Fruit fly (Drosophila melanogaster) whole organism, prepupa: Measurements from ENCODE around the gene CG14142.
A peak's percentile ranks its signal among the peaks of the same experiment; 100 is the strongest.

ENCODE experiments used
- Blimp-1 ChIP-seq: fragments of 200-800 bp; sonication (Bioruptor generic); optimal IDR thresholded peaks from 3 replicates; lab custom pipeline; 2017; ENCODE audit warnings: missing biosample characterization, missing genetic modification characterization, mild to moderate bottlenecking, moderate library complexity, missing genetic modification reagents
- CG10669 ChIP-seq: fragments of 200-800 bp; sonication (Bioruptor generic); optimal IDR thresholded peaks from 3 replicates; lab custom pipeline; 2018; ENCODE audit warnings: missing biosample characterization, mild to moderate bottlenecking, missing genetic modification characterization, moderate library complexity
- CG11294 ChIP-seq: fragments of 200-800 bp; sonication (Bioruptor generic); IDR thresholded peaks from 2 replicates; pipeline ENCODE4 v1.3.6; 2022; ENCODE audit warnings: missing biosample characterization, missing genetic modification characterization
- CG11762 ChIP-seq: fragments of 200-800 bp; sonication (Bioruptor generic); optimal IDR thresholded peaks from 3 replicates; lab custom pipeline; 2016; ENCODE audit warnings: missing biosample characterization, missing genetic modification characterization; ENCODE audit not compliant: insufficient read depth
- CG11902 ChIP-seq: fragments of 200-800 bp; sonication (Bioruptor generic); optimal IDR thresholded peaks from 3 replicates; lab custom pipeline; 2016; ENCODE audit warnings: missing biosample characterization, missing genetic modification characterization
- CG15336 ChIP-seq: fragments of 200-800 bp; sonication (Bioruptor generic); IDR thresholded peaks from 2 replicates; pipeline ENCODE4 v1.3.6; 2022; ENCODE audit warnings: missing biosample characterization, missing genetic modification characterization
- CG1621 ChIP-seq: fragments of 200-800 bp; sonication (Bioruptor generic); optimal IDR thresholded peaks from 3 replicates; lab custom pipeline; 2018; ENCODE audit warnings: missing biosample characterization, mild to moderate bottlenecking, missing genetic modification characterization
- CG16779 ChIP-seq: fragments of 200-800 bp; sonication (Bioruptor generic); optimal IDR thresholded peaks from 3 replicates; lab custom pipeline; 2017; ENCODE audit warnings: missing biosample characterization, mild to moderate bottlenecking, missing genetic modification characterization
- CG3032 ChIP-seq: fragments of 200-800 bp; optimal IDR thresholded peaks from 2 replicates; lab custom pipeline; 2019; ENCODE audit warnings: missing biosample characterization, mild to moderate bottlenecking, missing genetic modification characterization, moderate library complexity
- CG4318 ChIP-seq: fragments of 200-800 bp; sonication (Bioruptor generic); optimal IDR thresholded peaks from 3 replicates; lab custom pipeline; 2017; ENCODE audit warnings: missing biosample characterization, mild to moderate bottlenecking, missing genetic modification characterization
- CG6163 ChIP-seq: fragments of 200-800 bp; sonication (Bioruptor generic); IDR thresholded peaks from 3 replicates; pipeline ENCODE4 v1.3.6; 2022; ENCODE audit warnings: missing biosample characterization, missing genetic modification characterization
- CG6276 ChIP-seq: fragments of 200-800 bp; sonication (Bioruptor generic); optimal IDR thresholded peaks from 2 replicates; lab custom pipeline; 2017; ENCODE audit warnings: missing biosample characterization, mild to moderate bottlenecking, missing genetic modification characterization
- CG6792 ChIP-seq: fragments of 200-800 bp; sonication (Bioruptor generic); optimal IDR thresholded peaks from 3 replicates; lab custom pipeline; 2016; ENCODE audit warnings: missing biosample characterization, missing genetic modification characterization
- CG6808 ChIP-seq: fragments of 200-800 bp; sonication (Bioruptor generic); optimal IDR thresholded peaks from 3 replicates; lab custom pipeline; 2017; ENCODE audit warnings: missing biosample characterization, missing genetic modification characterization, mild to moderate bottlenecking, moderate library complexity, missing genetic modification reagents
- CG6854 ChIP-seq: fragments of 200-800 bp; sonication (Bioruptor generic); optimal IDR thresholded peaks from 2 replicates; lab custom pipeline; 2017; ENCODE audit warnings: missing biosample characterization, mild to moderate bottlenecking, missing genetic modification characterization
- CG7368 ChIP-seq: fragments of 200-800 bp; sonication (Bioruptor generic); optimal IDR thresholded peaks from 3 replicates; lab custom pipeline; 2016; ENCODE audit warnings: missing biosample characterization, missing genetic modification characterization
- CG8319 ChIP-seq: fragments of 200-800 bp; sonication (Bioruptor generic); optimal IDR thresholded peaks from 3 replicates; lab custom pipeline; 2016; ENCODE audit warnings: missing biosample characterization, missing genetic modification characterization
- CG8632 ChIP-seq: fragments of 200-800 bp; sonication (Bioruptor generic); optimal IDR thresholded peaks from 3 replicates; lab custom pipeline; 2016; ENCODE audit warnings: missing biosample characterization, missing genetic modification characterization
- CG9139 ChIP-seq: fragments of 200-800 bp; sonication (Bioruptor generic); optimal IDR thresholded peaks from 3 replicates; lab custom pipeline; 2017; ENCODE audit warnings: missing biosample characterization, mild to moderate bottlenecking, missing genetic modification characterization
- Eip75B ChIP-seq: fragments of 200-800 bp; sonication (Bioruptor generic); optimal IDR thresholded peaks from 3 replicates; lab custom pipeline; 2016; ENCODE audit warnings: missing biosample characterization, missing genetic modification characterization
- Eip78C ChIP-seq: fragments of 200-800 bp; sonication (Bioruptor generic); peaks from one replicate; lab custom pipeline; 2016; ENCODE audit warnings: missing biosample characterization, missing genetic modification characterization
- Eip93F ChIP-seq: fragments of 200-800 bp; sonication (Bioruptor generic); optimal IDR thresholded peaks from 2 replicates; lab custom pipeline; 2016; ENCODE audit warnings: missing biosample characterization, mild to moderate bottlenecking, missing genetic modification characterization
- Ets21C ChIP-seq: fragments of 200-800 bp; sonication (Bioruptor generic); optimal IDR thresholded peaks from 3 replicates; lab custom pipeline; 2016; ENCODE audit warnings: missing biosample characterization, missing genetic modification characterization
- Ets96B ChIP-seq: fragments of 200-800 bp; optimal IDR thresholded peaks from 2 replicates; lab custom pipeline; 2019; ENCODE audit warnings: missing biosample characterization, mild to moderate bottlenecking, missing genetic modification characterization, moderate library complexity
- Gug ChIP-seq: fragments of 200-800 bp; sonication (Bioruptor generic); IDR thresholded peaks from 2 replicates; pipeline ENCODE4 v1.3.6; 2022; ENCODE audit warnings: missing biosample characterization, missing genetic modification characterization
- Hr39 ChIP-seq: fragments of 200-800 bp; sonication (Bioruptor generic); optimal IDR thresholded peaks from 2 replicates; lab custom pipeline; 2016; ENCODE audit warnings: missing biosample characterization, missing genetic modification characterization
- Lpt ChIP-seq: fragments of 200-800 bp; sonication (Bioruptor generic); optimal IDR thresholded peaks from 3 replicates; lab custom pipeline; 2016; ENCODE audit warnings: missing biosample characterization, missing genetic modification characterization
- OdsH ChIP-seq: fragments of 200-800 bp; sonication (Bioruptor generic); optimal IDR thresholded peaks from 3 replicates; lab custom pipeline; 2016; ENCODE audit warnings: missing biosample characterization, missing genetic modification characterization
- Sox102F ChIP-seq: fragments of 200-800 bp; sonication (Bioruptor generic); optimal IDR thresholded peaks from 2 replicates; lab custom pipeline; 2016; ENCODE audit warnings: missing biosample characterization, mild to moderate bottlenecking, missing genetic modification characterization
- Sox14 ChIP-seq: fragments of 200-800 bp; sonication (Bioruptor generic); optimal IDR thresholded peaks from 3 replicates; lab custom pipeline; 2016; ENCODE audit warnings: missing biosample characterization, missing genetic modification characterization
- achi ChIP-seq: fragments of 200-800 bp; sonication (Bioruptor generic); optimal IDR thresholded peaks from 3 replicates; lab custom pipeline; 2016; ENCODE audit warnings: missing biosample characterization, missing genetic modification characterization
- acj6 ChIP-seq: fragments of 200-800 bp; sonication (Bioruptor generic); optimal IDR thresholded peaks from 3 replicates; lab custom pipeline; 2016; ENCODE audit warnings: missing biosample characterization, missing genetic modification characterization
- dac ChIP-seq: fragments of 200-800 bp; sonication (Bioruptor generic); optimal IDR thresholded peaks from 2 replicates; lab custom pipeline; 2017; ENCODE audit warnings: missing biosample characterization, mild to moderate bottlenecking, missing genetic modification characterization
- dsx ChIP-seq: fragments of 200-800 bp; optimal IDR thresholded peaks from 3 replicates; lab custom pipeline; 2019; ENCODE audit warnings: missing biosample characterization, mild to moderate bottlenecking, missing genetic modification characterization, moderate library complexity; ENCODE audit not compliant: poor library complexity, severe bottlenecking
- eg ChIP-seq: fragments of 200-800 bp; sonication (Bioruptor generic); IDR thresholded peaks from 3 replicates; pipeline ENCODE4 v1.3.6; 2022; ENCODE audit warnings: missing biosample characterization, missing genetic modification characterization
- esn ChIP-seq: fragments of 200-800 bp; sonication (Bioruptor generic); optimal IDR thresholded peaks from 2 replicates; lab custom pipeline; 2016; ENCODE audit warnings: missing biosample characterization, mild to moderate bottlenecking, missing genetic modification characterization, moderate library complexity
- lz ChIP-seq: fragments of 200-800 bp; sonication (Bioruptor generic); optimal IDR thresholded peaks from 3 replicates; lab custom pipeline; 2016; ENCODE audit warnings: missing biosample characterization, missing genetic modification characterization
- net ChIP-seq: fragments of 200-800 bp; sonication (Bioruptor generic); optimal IDR thresholded peaks from 3 replicates; lab custom pipeline; 2016; ENCODE audit warnings: missing biosample characterization, missing genetic modification characterization
- pdm3 ChIP-seq: fragments of 200-800 bp; sonication (Bioruptor generic); optimal IDR thresholded peaks from 3 replicates; lab custom pipeline; 2016; ENCODE audit warnings: missing biosample characterization, missing genetic modification characterization
- salr ChIP-seq, 2 experiments: fragments of 200-800 bp; sonication (Bioruptor generic); optimal IDR thresholded peaks; 3 replicates each; lab custom pipeline; 2016 to 2018; ENCODE audit warnings: missing biosample characterization in 2 of 2, missing genetic modification characterization in 2 of 2, mild to moderate bottlenecking in 1 of 2
- spab ChIP-seq: fragments of 200-800 bp; sonication (Bioruptor generic); optimal IDR thresholded peaks from 2 replicates; lab custom pipeline; 2017; ENCODE audit warnings: missing biosample characterization, mild to moderate bottlenecking, missing genetic modification characterization, missing genetic modification reagents
- ss ChIP-seq, 2 experiments: fragments of 200-800 bp; sonication (Bioruptor generic); optimal IDR thresholded peaks; 2 replicates in 1 of 2; 3 replicates in 1 of 2; lab custom pipeline; 2017 to 2018; ENCODE audit warnings: mild to moderate bottlenecking in 2 of 2, missing biosample characterization in 2 of 2, missing genetic modification characterization in 2 of 2, moderate library complexity in 1 of 2
- svp ChIP-seq: fragments of 200-800 bp; sonication (Bioruptor generic); peaks from one replicate; lab custom pipeline; 2016; ENCODE audit warnings: missing biosample characterization, missing genetic modification characterization
- topi ChIP-seq: fragments of 200-800 bp; sonication (Bioruptor generic); optimal IDR thresholded peaks from 3 replicates; lab custom pipeline; 2016; ENCODE audit warnings: missing biosample characterization, missing genetic modification characterization
- vri ChIP-seq: fragments of 200-800 bp; sonication (Bioruptor generic); optimal IDR thresholded peaks from 3 replicates; lab custom pipeline; 2016; ENCODE audit warnings: missing biosample characterization, mild to moderate bottlenecking, missing genetic modification characterization

CG14142 gene

DNA sequence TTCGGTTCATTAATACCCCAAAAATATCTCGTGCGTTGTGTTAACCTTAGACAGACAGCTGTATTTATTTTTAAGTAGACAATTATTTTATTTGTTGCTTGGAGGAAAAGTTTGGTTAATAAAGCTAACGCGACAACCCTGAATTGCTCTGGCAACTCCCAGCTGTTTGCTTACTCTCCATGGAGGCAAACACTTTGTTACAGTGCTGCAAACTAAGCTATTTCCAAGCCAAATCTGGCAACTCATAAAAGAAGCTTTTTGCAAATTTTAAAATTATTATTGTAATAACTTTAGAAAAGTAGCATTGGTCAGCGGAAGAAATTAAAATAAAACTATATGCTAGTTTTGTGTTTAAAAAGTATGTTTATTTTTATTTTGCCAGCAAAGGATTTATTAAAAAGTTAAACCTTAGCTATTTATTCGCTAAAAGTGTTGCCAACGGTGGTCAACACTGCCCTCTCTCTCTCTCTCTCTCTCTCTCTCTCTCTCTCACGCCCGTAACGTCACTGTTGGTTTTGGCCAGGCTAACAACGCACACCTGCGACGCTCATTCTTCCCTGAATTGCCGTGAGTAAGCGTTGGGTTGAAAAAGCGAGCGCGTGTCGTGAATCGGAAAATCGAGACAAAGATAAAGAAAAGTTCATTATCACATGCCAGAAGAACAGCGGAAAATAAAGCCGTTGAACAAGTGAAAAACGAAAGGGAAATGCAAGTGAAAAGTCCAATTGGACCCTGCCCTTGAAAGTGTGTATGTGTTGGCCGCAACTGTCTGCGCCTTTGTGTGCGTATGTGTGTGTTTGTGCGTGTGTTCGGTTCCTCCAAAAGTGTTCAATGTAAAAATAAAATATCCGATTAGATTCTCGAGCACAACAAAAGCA lies 42.2 kb downstream of the CG14142 start (continued):
- TF ChIP-seq Ets21C (peak; percentile 93), CG10669 (peak; percentile 90), eg (GFP tag; lab: Robert Waterston, UW) (peak; percentile 99), Blimp-1 (GFP tag; lab: Kevin White, UChicago) (peak; percentile 76), spab (peak; percentile 76), Sox102F (GFP tag; lab: Kevin White, UChicago) (peak; percentile 95), acj6 (GFP tag; lab: Kevin White, UChicago) (peak; percentile 92), svp (GFP tag; lab: Kevin White, UChicago) (peak; percentile 97), OdsH (GFP tag; lab: Kevin White, UChicago) (peak; percentile 91), net (GFP tag; lab: Kevin White, UChicago) (peak; percentile 95)

DNA sequence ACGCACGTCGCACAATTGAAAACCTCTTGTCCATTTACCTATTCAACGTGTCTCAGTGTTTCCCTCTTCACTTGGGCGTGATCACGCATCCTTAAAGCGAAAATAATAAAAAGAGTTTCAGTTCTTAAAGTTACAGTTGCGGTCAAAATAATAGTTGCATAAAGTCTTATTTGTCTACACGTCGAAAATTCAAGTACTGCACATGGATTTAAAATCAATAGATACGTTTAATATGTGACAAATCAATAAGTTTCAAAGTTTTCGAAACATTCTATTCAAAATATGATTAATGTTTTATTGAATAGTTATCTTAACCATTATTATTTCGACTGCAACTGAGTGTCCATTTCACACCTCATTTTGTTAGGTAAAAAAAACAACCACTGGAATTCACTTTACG lies 42.9 kb downstream of the CG14142 start:
- no peak for TF ChIP-seq CG8632
- peak; percentile 41 for TF ChIP-seq Eip78C (GFP tag; lab: Kevin White, UChicago)

DNA sequence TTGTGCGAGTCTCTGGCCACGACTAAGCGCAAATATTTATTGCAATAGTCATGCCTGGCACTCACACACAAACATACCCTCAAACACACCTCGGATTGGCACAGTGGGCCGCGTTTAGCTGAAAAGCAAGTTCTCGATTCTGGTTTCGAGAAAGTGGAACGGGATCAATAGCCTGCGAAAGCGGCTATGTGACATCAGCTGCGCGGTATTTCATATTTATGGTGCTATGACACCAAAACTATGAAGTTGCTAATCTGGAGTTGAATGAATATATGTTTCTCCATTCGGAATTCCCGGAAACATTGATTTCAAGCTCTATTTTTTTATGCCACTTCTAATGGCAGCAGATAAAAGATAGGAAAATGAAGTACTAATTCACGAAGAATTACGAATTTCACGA lies 44.6 kb downstream of the CG14142 start:
- no peak for TF ChIP-seq dsx (GFP tag; lab: Kevin White, UChicago)
- TF ChIP-seq CG16779 (tag; lab: Kevin White, UChicago) = no peak
- TF ChIP-seq CG8632 = peak; percentile 22
- no peak for TF ChIP-seq esn (GFP tag; lab: Kevin White, UChicago)
- TF ChIP-seq CG7368 (GFP tag; lab: Kevin White, UChicago) = no peak
- TF ChIP-seq vri (GFP tag; lab: Kevin White, UChicago) = no peak
- TF ChIP-seq spab = no peak
- TF ChIP-seq CG6808 = no peak
- TF ChIP-seq Eip93F (GFP tag; lab: Kevin White, UChicago) = no peak
- TF ChIP-seq Sox14 (GFP tag; lab: Kevin White, UChicago) = no peak
- no peak for TF ChIP-seq CG3032 (tag; lab: Kevin White, UChicago)
- TF ChIP-seq ss (GFP tag; optimal IDR thresholded peaks at IDR 0.05; lab: Kevin White, UChicago) = no peak
- no peak for TF ChIP-seq svp (GFP tag; lab: Kevin White, UChicago)
- no peak for TF ChIP-seq Blimp-1 (GFP tag; lab: Kevin White, UChicago)
- no peak for TF ChIP-seq lz (GFP tag; lab: Kevin White, UChicago)
- no peak for TF ChIP-seq Gug
- TF ChIP-seq acj6 (GFP tag; lab: Kevin White, UChicago) = peak; percentile 19
- TF ChIP-seq Ets96B = no peak
- 0 out of 2 replicates have a peak, but pooled peaks have one; percentile 33 for TF ChIP-seq CG15336 (GFP tag; lab: Robert Waterston, UW)
- TF ChIP-seq pdm3 (GFP tag; lab: Kevin White, UChicago) = peak; percentile 28
- no peak for TF ChIP-seq CG9139
- TF ChIP-seq CG6854 (GFP tag; lab: Kevin White, UChicago) = no peak
- no peak for TF ChIP-seq CG8319
- no peak for TF ChIP-seq CG6163
- TF ChIP-seq topi = no peak
- TF ChIP-seq CG1621 (tag; lab: Kevin White, UChicago) = no peak
- TF ChIP-seq CG6792 (GFP tag; lab: Kevin White, UChicago) = no peak
- TF ChIP-seq Ets21C = no peak
- no peak for TF ChIP-seq CG11762 (GFP tag; lab: Kevin White, UChicago)
- peak; percentile 56 for TF ChIP-seq Eip78C (GFP tag; lab: Kevin White, UChicago)
- no peak for TF ChIP-seq CG11294 (GFP tag; lab: Robert Waterston, UW)
- TF ChIP-seq OdsH (GFP tag; lab: Kevin White, UChicago) = no peak
- no peak for TF ChIP-seq dac (GFP tag; lab: Kevin White, UChicago)
- TF ChIP-seq Hr39 = no peak
- TF ChIP-seq salr (GFP tag; optimal IDR thresholded peaks at IDR 0.05; lab: Kevin White, UChicago) = no peak
- TF ChIP-seq CG4318 (GFP tag; lab: Kevin White, UChicago) = no peak
- no peak for TF ChIP-seq Eip75B (GFP tag; lab: Kevin White, UChicago)
- no peak for TF ChIP-seq CG11902 (GFP tag; lab: Kevin White, UChicago)
- TF ChIP-seq achi = no peak
- TF ChIP-seq eg (GFP tag; lab: Robert Waterston, UW) = no peak
- TF ChIP-seq Lpt = no peak
- peak; percentile 40 for TF ChIP-seq CG6276 (GFP tag; lab: Kevin White, UChicago)
